Worm (Caenorhabditis elegans) whole organism, midembryonic: ENCODE data around the gene Y32B12B.4.

Experiments used
- T22C8.4 ChIP-seq: fragments of 200-800 bp; sonication (Bioruptor generic); IDR thresholded peaks from 2 replicates; pipeline ENCODE4 v1.3.6; 2022; ENCODE audit warnings: missing genetic modification characterization, missing compliant biosample characterization
- flt-1 ChIP-seq: fragments of 200-800 bp; sonication (Bioruptor generic); IDR thresholded peaks from 2 replicates; pipeline ENCODE4 v1.3.6; 2022; ENCODE audit warnings: missing genetic modification characterization, missing compliant biosample characterization
- klf-2 ChIP-seq: fragments of 200-800 bp; sonication (Bioruptor generic); conservative IDR thresholded peaks from 2 replicates; pipeline ENCODE4 v1.3.6; 2022; ENCODE audit warnings: missing genetic modification reagents, missing genetic modification characterization, missing compliant biosample characterization
- med-1 ChIP-seq: sonication (generic microtip); optimal IDR thresholded peaks from 2 replicates; lab custom pipeline; 2017; ENCODE audit warnings: missing genetic modification characterization, mild to moderate bottlenecking, missing compliant biosample characterization, antibody characterized with exemption, missing genetic modification reagents; ENCODE audit not compliant: insufficient read depth
- ref-1 ChIP-seq: fragments of 200-800 bp; sonication (Bioruptor generic); conservative IDR thresholded peaks from 2 replicates; pipeline ENCODE4 v1.3.6; 2022; ENCODE audit warnings: missing genetic modification reagents, missing genetic modification characterization, missing compliant biosample characterization
- tab-1 ChIP-seq: fragments of 200-800 bp; sonication (Bioruptor generic); IDR thresholded peaks from 2 replicates; pipeline ENCODE4 v1.3.6; 2022; ENCODE audit warnings: missing genetic modification characterization, missing compliant biosample characterization
- ztf-23 ChIP-seq: fragments of 200-800 bp; sonication (Bioruptor generic); IDR thresholded peaks from 2 replicates; pipeline ENCODE4 v1.3.6; 2022; ENCODE audit warnings: missing genetic modification reagents, missing genetic modification characterization, missing compliant biosample characterization
- ztf-29 ChIP-seq: fragments of 200-800 bp; sonication (Bioruptor generic); IDR thresholded peaks from 2 replicates; pipeline ENCODE4 v1.3.6; 2022; ENCODE audit warnings: missing genetic modification reagents, missing genetic modification characterization, missing compliant biosample characterization

ce11 chrV:16534000-16534399 lies 19.1 kb upstream of the Y32B12B.4 start, which contains the start of gene cpr-2:
- TF ChIP-seq tab-1 = no peak
- TF ChIP-seq T22C8.4 (GFP tag; lab: Robert Waterston, UW) = no peak
- no peak for TF ChIP-seq ztf-23 (GFP tag; lab: Robert Waterston, UW)
- no peak for TF ChIP-seq klf-2 (GFP tag; lab: Robert Waterston, UW)
- TF ChIP-seq ref-1 (GFP tag; lab: Robert Waterston, UW) = no peak
- no peak for TF ChIP-seq ztf-29
- no peak for TF ChIP-seq flt-1 (GFP tag; lab: Robert Waterston, UW)
- no peak for TF ChIP-seq med-1 (GFP tag; lab: Kevin White, UChicago)
